Worm (Caenorhabditis elegans) whole organism, L2 larva: ENCODE measurements around the gene B0302.4.

ENCODE experiments used
- aly-2 ChIP-seq: fragments of 150-350 bp; optimal IDR thresholded peaks from 2 replicates; lab custom pipeline; 2014; ENCODE audit warnings: missing biosample characterization, missing genetic modification characterization
- ama-1 ChIP-seq: fragments of 150-350 bp; optimal IDR thresholded peaks from 2 replicates; lab custom pipeline; 2018; ENCODE audit warnings: inconsistent platforms
- blmp-1 ChIP-seq: sonication (generic microtip); optimal IDR thresholded peaks from 2 replicates; lab custom pipeline; 2017; ENCODE audit warnings: missing genetic modification characterization, mild to moderate bottlenecking, missing compliant biosample characterization, antibody characterized with exemption, moderate library complexity; ENCODE audit not compliant: insufficient read depth
- lin-13 ChIP-seq: fragments of 150-350 bp; optimal IDR thresholded peaks from 2 replicates; lab custom pipeline; 2014; ENCODE audit warnings: missing biosample characterization, missing genetic modification reagents, missing genetic modification characterization
- mab-5 ChIP-seq: fragments of 150-350 bp; optimal IDR thresholded peaks from 2 replicates; lab custom pipeline; 2014; ENCODE audit warnings: missing biosample characterization, missing genetic modification characterization
- nhr-10 ChIP-seq: sonication (generic microtip); optimal IDR thresholded peaks from 2 replicates; lab custom pipeline; 2017; ENCODE audit warnings: missing biosample characterization, missing genetic modification characterization
- nhr-12 ChIP-seq: fragments of 150-350 bp; optimal IDR thresholded peaks from 2 replicates; lab custom pipeline; 2014; ENCODE audit warnings: missing biosample characterization, missing genetic modification characterization
- nhr-21 ChIP-seq: fragments of 150-350 bp; optimal IDR thresholded peaks from 2 replicates; lab custom pipeline; 2014; ENCODE audit warnings: missing biosample characterization, missing genetic modification characterization
- nhr-25 ChIP-seq: fragments of 150-350 bp; sonication (generic microtip); optimal IDR thresholded peaks from 3 replicates; lab custom pipeline; 2014; ENCODE audit warnings: missing biosample characterization, missing genetic modification characterization
- snpc-4 ChIP-seq: fragments of 150-350 bp; optimal IDR thresholded peaks from 2 replicates; lab custom pipeline; 2014; ENCODE audit warnings: missing biosample characterization, missing genetic modification characterization
- unc-62 ChIP-seq: fragments of 150-350 bp; optimal IDR thresholded peaks from 2 replicates; lab custom pipeline; 2014; ENCODE audit warnings: missing biosample characterization, missing genetic modification reagents, missing genetic modification characterization
- zag-1 ChIP-seq: fragments of 150-350 bp; optimal IDR thresholded peaks from 2 replicates; lab custom pipeline; 2014; ENCODE audit warnings: missing biosample characterization, missing genetic modification characterization
- ztf-11 ChIP-seq: sonication (generic microtip); optimal IDR thresholded peaks from 2 replicates; lab custom pipeline; 2017; ENCODE audit warnings: missing biosample characterization, missing genetic modification characterization
- ztf-4 ChIP-seq: fragments of 150-350 bp; optimal IDR thresholded peaks from 2 replicates; lab custom pipeline; 2014; ENCODE audit warnings: missing biosample characterization, missing genetic modification characterization

DNA sequence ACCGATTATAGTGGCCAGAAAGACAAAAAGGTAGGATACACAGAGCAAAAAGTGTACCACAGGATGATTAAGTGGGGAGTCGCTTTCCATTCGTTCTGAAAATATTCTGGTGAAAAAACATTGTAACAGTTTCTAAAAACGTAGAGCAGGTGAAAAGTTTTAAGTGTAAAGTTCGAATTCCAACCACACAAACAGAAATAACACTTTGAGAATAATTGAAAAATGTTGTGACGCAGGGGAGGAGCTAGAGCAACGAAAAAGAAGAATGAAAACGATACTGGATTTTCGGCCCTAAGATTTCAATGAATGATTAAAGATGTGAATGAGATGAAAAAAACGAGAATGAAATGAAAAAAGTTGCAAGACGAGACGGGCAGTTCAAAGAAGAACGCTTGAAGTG is 18.7 kb downstream of the B0302.4 start, which contains the start of gene npr-21:
- TF ChIP-seq blmp-1 (no peak), aly-2 (tag; lab: Kevin White, UChicago) (no peak), zag-1 (no peak), mab-5 (tag; lab: Kevin White, UChicago) (no peak), lin-13 (GFP tag; lab: Kevin White, UChicago) (no peak), ztf-11 (tag; lab: Kevin White, UChicago) (no peak), nhr-12 (tag; lab: Kevin White, UChicago) (no peak), ama-1 (lab: Kevin White, UChicago) (no peak), nhr-21 (tag; lab: Kevin White, UChicago) (no peak), nhr-25 (no peak), nhr-10 (tag; lab: Kevin White, UChicago) (no peak), snpc-4 (no peak), ztf-4 (no peak), unc-62 (GFP tag; lab: Kevin White, UChicago) (no peak)
